Worm (Caenorhabditis elegans): ENCODE results near the gene clec-156.
A peak's percentile ranks its signal among the peaks of the same experiment; 100 is the strongest.

The clec-156 gene

DNA sequence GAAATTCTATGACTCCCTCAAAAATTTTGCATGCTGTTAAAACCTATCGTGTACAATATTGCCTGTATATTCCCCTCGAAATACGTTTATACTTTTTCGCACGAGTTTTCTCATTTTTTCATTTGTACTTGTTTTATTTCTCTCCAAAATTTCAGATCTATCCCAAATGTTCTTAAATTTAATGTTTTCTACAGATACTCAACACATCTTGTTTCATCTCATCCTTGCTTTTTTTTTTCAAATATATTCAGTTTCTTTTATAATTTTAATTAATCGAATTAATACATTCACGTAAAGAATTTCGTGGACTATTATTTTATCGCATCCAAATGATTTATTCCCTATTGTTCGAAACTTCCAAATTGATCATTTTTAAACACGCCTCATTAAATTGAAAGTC lies 12.8 kb upstream of the clec-156 start, which contains the start of gene C35D10.8:
Gene C35D10.8, plus strand, starts transcription at position 301 of the 400 bp plus-strand sequence.
- TF ChIP-seq peb-1 (tag; optimal IDR thresholded peaks at IDR 0.05) (no peak), lin-39 (tag; optimal IDR thresholded peaks at IDR 0.05) (no peak), mbf-1 (tag; optimal IDR thresholded peaks at IDR 0.05) (no peak), nhr-12 (tag; optimal IDR thresholded peaks at IDR 0.05) (no peak)

ce11 chrIII:4852025-4852424 lies 10.0 kb upstream of the clec-156 start, which contains the start of gene ced-4:
Gene ced-4, plus strand, starts transcription at chrIII:4852325.
- TF ChIP-seq sem-4 (tag; optimal IDR thresholded peaks at IDR 0.05), result no peak
- no peak for TF ChIP-seq nhr-25 (tag; optimal IDR thresholded peaks at IDR 0.05)
- TF ChIP-seq crh-2 (tag; optimal IDR thresholded peaks at IDR 0.05), result no peak
- TF ChIP-seq unc-55 (GFP tag; optimal IDR thresholded peaks at IDR 0.05), result no peak
- TF ChIP-seq F13H6.1 (tag; optimal IDR thresholded peaks at IDR 0.05), result no peak
- no peak for TF ChIP-seq mdl-1 (tag; optimal IDR thresholded peaks at IDR 0.05)
- no peak for TF ChIP-seq mab-5 (tag; optimal IDR thresholded peaks at IDR 0.05)

ce11 chrIII:4850139-4850538 lies 8.1 kb upstream of the clec-156 start, which contains the start of gene F26A1.1:
Gene F26A1.1, plus strand, starts transcription at chrIII:4850507.
- TF ChIP-seq fos-1 (tag; optimal IDR thresholded peaks at IDR 0.05), result no peak
- peak; percentile 5 for TF ChIP-seq crh-2 (tag; optimal IDR thresholded peaks at IDR 0.05)
- TF ChIP-seq sma-9 (GFP tag; optimal IDR thresholded peaks at IDR 0.05), result no peak
- TF ChIP-seq sma-9 (tag; optimal IDR thresholded peaks at IDR 0.05), result no peak
- TF ChIP-seq nhr-129 (tag; optimal IDR thresholded peaks at IDR 0.05), result peak; percentile 8
- peak; percentile 54 for TF ChIP-seq unc-55 (GFP tag; optimal IDR thresholded peaks at IDR 0.05)
- no peak for TF ChIP-seq lin-13 (GFP tag; optimal IDR thresholded peaks at IDR 0.05)
- TF ChIP-seq gmeb-1 (tag; optimal IDR thresholded peaks at IDR 0.05), result peak; percentile 6
- no peak for TF ChIP-seq nhr-12 (tag; optimal IDR thresholded peaks at IDR 0.05)
- TF ChIP-seq lsy-2 (tag; optimal IDR thresholded peaks at IDR 0.05), result peak in 1 of 2 experiments; percentile 38

ce11 chrIII:4849739-4850138 lies 7.7 kb upstream of the clec-156 start, which contains the start of gene nonu-1:
Gene nonu-1, minus strand, starts transcription at chrIII:4849907.
- TF ChIP-seq lin-39 (tag; optimal IDR thresholded peaks at IDR 0.05) (no peak), lin-13 (GFP tag; optimal IDR thresholded peaks at IDR 0.05) (no peak), nhr-237 (tag; optimal IDR thresholded peaks at IDR 0.05) (no peak), unc-62 (GFP tag; optimal IDR thresholded peaks at IDR 0.05) (no peak), nhr-21 (tag; optimal IDR thresholded peaks at IDR 0.05) (no peak), R02D3.7 (tag; optimal IDR thresholded peaks at IDR 0.05) (no peak), sma-9 (GFP tag; optimal IDR thresholded peaks at IDR 0.05) (no peak), sma-9 (tag; optimal IDR thresholded peaks at IDR 0.05) (no peak), snpc-4 (tag; optimal IDR thresholded peaks at IDR 0.05) (no peak), ama-1 (optimal IDR thresholded peaks at IDR 0.05) (no peak), mab-5 (tag; optimal IDR thresholded peaks at IDR 0.05) (no peak), C34F6.9 (tag; optimal IDR thresholded peaks at IDR 0.05) (no peak), peb-1 (tag; optimal IDR thresholded peaks at IDR 0.05) (no peak), unc-55 (GFP tag; optimal IDR thresholded peaks at IDR 0.05) (no peak), ztf-1 (GFP tag; conservative IDR thresholded peaks at IDR 0.05) (no peak)

DNA sequence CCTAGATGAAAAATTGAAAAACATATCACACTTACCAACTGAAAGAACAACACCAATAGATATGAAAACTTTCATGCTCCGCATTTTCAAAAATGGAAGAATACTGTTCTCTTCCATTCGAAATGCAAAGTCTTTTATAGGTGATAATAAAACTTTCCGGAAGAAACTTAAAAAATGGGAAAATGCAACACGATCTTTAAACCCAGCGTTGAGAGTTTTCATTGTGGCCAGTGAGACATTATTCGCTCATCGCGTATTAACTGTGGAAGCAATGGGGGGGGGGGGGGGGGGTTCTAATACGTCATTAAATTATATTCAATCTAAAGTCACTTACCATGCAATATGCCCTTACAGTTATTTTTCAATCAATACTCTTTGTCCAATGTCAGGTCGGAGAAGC lies 2.3 kb upstream of the clec-156 start, which contains the start of the genes clec-157 and fkh-5:
Gene clec-157, minus strand, starts transcription at position 101 of the 400 bp plus-strand sequence.
Gene fkh-5, plus strand, starts transcription at position 336 of the 400 bp plus-strand sequence.
- TF ChIP-seq elt-3 (tag; optimal IDR thresholded peaks at IDR 0.05), result no peak
- no peak for TF ChIP-seq ama-1 (optimal IDR thresholded peaks at IDR 0.05)
- no peak for TF ChIP-seq ceh-16 (tag; optimal IDR thresholded peaks at IDR 0.05)
- TF ChIP-seq ztf-1 (GFP tag; conservative IDR thresholded peaks at IDR 0.05), result no peak
- no peak for TF ChIP-seq sma-3 (GFP tag; optimal IDR thresholded peaks at IDR 0.05)
- no peak for TF ChIP-seq Y55F3AM.14 (GFP tag; optimal IDR thresholded peaks at IDR 0.05)
- TF ChIP-seq aly-2 (tag; optimal IDR thresholded peaks at IDR 0.05), result no peak
- TF ChIP-seq lin-11 (tag; optimal IDR thresholded peaks at IDR 0.05), result no peak
- TF ChIP-seq nhr-129 (tag; optimal IDR thresholded peaks at IDR 0.05), result no peak
- TF ChIP-seq sma-9 (GFP tag; optimal IDR thresholded peaks at IDR 0.05), result no peak
- no peak for TF ChIP-seq sma-9 (tag; optimal IDR thresholded peaks at IDR 0.05)
- no peak for TF ChIP-seq mab-5 (tag; optimal IDR thresholded peaks at IDR 0.05)

DNA sequence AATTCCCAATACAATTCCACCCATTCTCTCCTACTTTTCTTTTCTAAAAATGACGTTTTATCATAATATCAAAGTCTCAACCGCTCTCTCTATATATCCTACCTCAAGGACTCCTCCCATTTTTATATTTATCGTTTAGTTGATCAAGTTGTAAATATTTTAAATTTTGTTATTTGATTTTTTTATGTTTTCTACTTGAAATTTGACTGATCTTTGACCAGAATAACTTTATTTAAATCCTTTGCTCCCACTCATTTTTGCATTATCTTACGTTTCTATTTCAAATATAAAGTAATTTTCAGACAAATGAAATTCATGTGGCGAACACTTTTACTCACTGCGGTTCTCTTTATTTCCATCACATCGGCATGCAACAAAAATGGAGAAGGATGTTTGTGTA lies 4.6 kb downstream of the clec-156 start, which contains the start of the genes acbp-7 and F26A1.19:
Gene acbp-7, plus strand, starts transcription at position 301 of the 400 bp plus-strand sequence.
Gene F26A1.19, plus strand, starts transcription at position 303 of the 400 bp plus-strand sequence.
- TF ChIP-seq F13H6.1 (tag; optimal IDR thresholded peaks at IDR 0.05) (no peak), sma-9 (GFP tag; optimal IDR thresholded peaks at IDR 0.05) (no peak), sma-9 (tag; optimal IDR thresholded peaks at IDR 0.05) (no peak), peb-1 (tag; optimal IDR thresholded peaks at IDR 0.05) (no peak), ztf-11 (tag; optimal IDR thresholded peaks at IDR 0.05) (no peak), lin-39 (tag; optimal IDR thresholded peaks at IDR 0.05) (no peak), sem-4 (tag; optimal IDR thresholded peaks at IDR 0.05) (no peak), blmp-1 (tag; optimal IDR thresholded peaks at IDR 0.05; ENCODE audit: insufficient read depth) (no peak), unc-55 (GFP tag; optimal IDR thresholded peaks at IDR 0.05) (no peak), nhr-12 (tag; optimal IDR thresholded peaks at IDR 0.05) (no peak), fos-1 (tag; optimal IDR thresholded peaks at IDR 0.05) (no peak), lsy-2 (tag; optimal IDR thresholded peaks at IDR 0.05) (no peak), nhr-77 (tag; optimal IDR thresholded peaks at IDR 0.05) (no peak), nhr-21 (tag; optimal IDR thresholded peaks at IDR 0.05) (no peak)
